Worm (Caenorhabditis elegans) whole organism, L1 larva: ENCODE measurements around the gene twk-8.

Experiments
- C04F5.9 ChIP-seq: sonication (generic microtip); optimal IDR thresholded peaks from 2 replicates; lab custom pipeline; 2016; ENCODE audit warnings: missing genetic modification characterization, missing compliant biosample characterization
- C34B4.2 ChIP-seq: sonication (generic microtip); optimal IDR thresholded peaks from 2 replicates; lab custom pipeline; 2017; ENCODE audit warnings: mild to moderate bottlenecking, missing genetic modification characterization, missing compliant biosample characterization
- F16B12.6 ChIP-seq: fragments of 150-350 bp; optimal IDR thresholded peaks from 2 replicates; lab custom pipeline; 2014; ENCODE audit warnings: missing biosample characterization, missing genetic modification characterization
- Y116A8C.19 ChIP-seq: sonication (generic microtip); optimal IDR thresholded peaks from 2 replicates; lab custom pipeline; 2016; ENCODE audit warnings: missing compliant biosample characterization, missing genetic modification characterization, borderline replicate concordance
- aly-2 ChIP-seq: fragments of 150-350 bp; optimal IDR thresholded peaks from 2 replicates; lab custom pipeline; 2014; ENCODE audit warnings: missing biosample characterization, missing genetic modification characterization
- ama-1 ChIP-seq: fragments of 150-350 bp; optimal IDR thresholded peaks from 2 replicates; lab custom pipeline; 2014
- blmp-1 ChIP-seq: fragments of 150-350 bp; optimal IDR thresholded peaks from 2 replicates; lab custom pipeline; 2014; ENCODE audit warnings: missing biosample characterization, missing genetic modification characterization
- ceh-90 ChIP-seq: sonication (generic microtip); optimal IDR thresholded peaks from 2 replicates; lab custom pipeline; 2016; ENCODE audit warnings: missing genetic modification characterization, missing compliant biosample characterization
- dpl-1 ChIP-seq, 3 experiments: fragments of 150-350 bp in 2 of 3; sonication (generic microtip) in 1 of 3; optimal IDR thresholded peaks; 2 replicates each; lab custom pipeline; 2014 to 2017; ENCODE audit warnings: missing biosample characterization in 3 of 3, missing genetic modification characterization in 3 of 3, missing genetic modification reagents in 3 of 3
- dsc-1 ChIP-seq: sonication (generic microtip); optimal IDR thresholded peaks from 2 replicates; lab custom pipeline; 2016; ENCODE audit warnings: mild to moderate bottlenecking, missing genetic modification characterization, missing compliant biosample characterization
- efl-1 ChIP-seq, 4 experiments: fragments of 150-350 bp; optimal IDR thresholded peaks in 3 of 4; peaks in 1 of 4; 1 replicate in 1 of 4; 2 replicates in 3 of 4; lab custom pipeline; 2014; ENCODE audit warnings: missing biosample characterization in 2 of 4, missing genetic modification characterization in 2 of 4, missing genetic modification reagents in 2 of 4
- efl-3 ChIP-seq: fragments of 200-800 bp; sonication (Bioruptor generic); optimal IDR thresholded peaks from 2 replicates; lab custom pipeline; 2018; ENCODE audit warnings: mild to moderate bottlenecking, missing genetic modification characterization, missing compliant biosample characterization
- egl-13 ChIP-seq: sonication (generic microtip); optimal IDR thresholded peaks from 2 replicates; lab custom pipeline; 2016; ENCODE audit warnings: missing genotype, missing genetic modification reagents, missing genetic modification characterization, missing compliant biosample characterization
- ets-5 ChIP-seq: fragments of 200-800 bp; sonication (Bioruptor generic); IDR thresholded peaks from 2 replicates; pipeline ENCODE4 v1.3.6; 2022; ENCODE audit warnings: missing genetic modification characterization, missing compliant biosample characterization
- fkh-4 ChIP-seq: sonication (generic microtip); optimal IDR thresholded peaks from 2 replicates; lab custom pipeline; 2016; ENCODE audit warnings: missing compliant biosample characterization, missing genetic modification characterization, borderline replicate concordance
- irx-1 ChIP-seq: sonication (generic microtip); optimal IDR thresholded peaks from 2 replicates; lab custom pipeline; 2016; ENCODE audit warnings: missing genetic modification characterization, missing compliant biosample characterization
- isw-1 ChIP-seq: fragments of 200-800 bp; sonication (Bioruptor generic); IDR thresholded peaks from 2 replicates; pipeline ENCODE4 v1.3.6; 2022; ENCODE audit warnings: missing genetic modification characterization, missing compliant biosample characterization
- lin-14 ChIP-seq: fragments of 200-800 bp; sonication (Bioruptor generic); optimal IDR thresholded peaks from 2 replicates; lab custom pipeline; 2018; ENCODE audit warnings: mild to moderate bottlenecking, missing genetic modification characterization, moderate library complexity, missing compliant biosample characterization
- lin-35 ChIP-seq, 2 experiments: fragments of 150-350 bp; optimal IDR thresholded peaks; 2 replicates each; lab custom pipeline; 2014; ENCODE audit warnings: missing biosample characterization in 2 of 2, missing genetic modification characterization in 2 of 2, missing genetic modification reagents in 2 of 2
- lsy-2 ChIP-seq, 2 experiments: fragments of 150-350 bp; optimal IDR thresholded peaks; 2 replicates each; lab custom pipeline; 2014; ENCODE audit warnings: missing biosample characterization in 2 of 2, missing genetic modification characterization in 2 of 2
- mab-9 ChIP-seq: fragments of 200-800 bp; sonication (Bioruptor generic); IDR thresholded peaks from 2 replicates; pipeline ENCODE4 v1.3.6; 2022; ENCODE audit warnings: missing genetic modification reagents, missing genetic modification characterization, missing compliant biosample characterization
- mdl-1 ChIP-seq, 2 experiments: fragments of 150-350 bp; optimal IDR thresholded peaks; 2 replicates each; lab custom pipeline; 2014 to 2017; ENCODE audit warnings: missing biosample characterization in 2 of 2, missing genetic modification characterization in 2 of 2, inconsistent platforms in 1 of 2
- mep-1 ChIP-seq: fragments of 150-350 bp; optimal IDR thresholded peaks from 2 replicates; lab custom pipeline; 2014; ENCODE audit warnings: missing biosample characterization, missing genetic modification characterization
- nhr-19 ChIP-seq: fragments of 200-800 bp; sonication (Bioruptor generic); conservative IDR thresholded peaks from 2 replicates; pipeline ENCODE4 v1.3.6; 2022; ENCODE audit warnings: missing genetic modification characterization, missing compliant biosample characterization
- nhr-20 ChIP-seq: sonication (generic microtip); optimal IDR thresholded peaks from 2 replicates; lab custom pipeline; 2016; ENCODE audit warnings: mild to moderate bottlenecking, missing genetic modification characterization, missing compliant biosample characterization
- nhr-71 ChIP-seq: sonication (generic microtip); optimal IDR thresholded peaks from 2 replicates; lab custom pipeline; 2016; ENCODE audit warnings: mild to moderate bottlenecking, missing genetic modification characterization, moderate library complexity, missing compliant biosample characterization
- nhr-85 ChIP-seq: sonication (generic microtip); peaks from one replicate; lab custom pipeline; 2016; ENCODE audit warnings: missing genetic modification characterization, inconsistent platforms, missing compliant biosample characterization
- pax-3 ChIP-seq: fragments of 200-800 bp; sonication (Bioruptor generic); optimal IDR thresholded peaks from 2 replicates; lab custom pipeline; 2018; ENCODE audit warnings: mild to moderate bottlenecking, missing genetic modification characterization, moderate library complexity, missing compliant biosample characterization
- rnt-1 ChIP-seq: sonication (generic microtip); optimal IDR thresholded peaks from 2 replicates; lab custom pipeline; 2016; ENCODE audit warnings: mild to moderate bottlenecking, missing genetic modification characterization, moderate library complexity, missing compliant biosample characterization
- snu-23 ChIP-seq: sonication (generic microtip); optimal IDR thresholded peaks from 2 replicates; lab custom pipeline; 2016; ENCODE audit warnings: missing genetic modification characterization, missing compliant biosample characterization
- unc-130 ChIP-seq: fragments of 150-350 bp; optimal IDR thresholded peaks from 2 replicates; lab custom pipeline; 2017; ENCODE audit warnings: missing biosample characterization, missing genetic modification characterization, inconsistent platforms
- ztf-11 ChIP-seq, 2 experiments: sonication (generic microtip); optimal IDR thresholded peaks; 2 replicates each; lab custom pipeline; 2016 to 2017; ENCODE audit warnings: missing genetic modification characterization in 2 of 2, missing biosample characterization in 1 of 2, missing compliant biosample characterization in 1 of 2
- ztf-4 ChIP-seq: fragments of 150-350 bp; optimal IDR thresholded peaks from 2 replicates; lab custom pipeline; 2014; ENCODE audit warnings: missing biosample characterization, missing genetic modification characterization

twk-8 gene

DNA sequence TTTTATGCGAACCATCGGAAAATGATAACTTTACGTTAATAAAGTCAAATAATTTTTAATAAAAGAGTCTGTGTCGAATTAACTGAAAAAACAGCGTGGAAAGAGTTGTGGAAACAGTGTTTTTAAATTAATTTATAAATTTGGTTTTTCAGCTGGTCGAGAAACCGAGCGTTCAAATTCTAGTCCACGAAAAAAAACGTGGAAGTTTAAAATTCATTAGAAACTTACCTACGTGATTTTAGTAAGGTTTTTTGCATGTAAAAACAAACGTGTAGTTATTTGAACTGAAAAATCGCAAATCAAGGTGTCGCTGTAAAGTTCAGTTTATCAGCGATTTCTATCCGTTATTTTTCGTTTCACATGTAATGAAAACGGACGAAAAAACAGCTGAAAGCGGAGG is 3.7 kb upstream of the twk-8 start, which contains the start of gene mans-4:
mans-4 (minus strand) TSS at position 101 of the 400 bp plus-strand sequence.
- TF ChIP-seq efl-1 (optimal IDR thresholded peaks at IDR 0.05; lab: Kevin White, UChicago) (no peak), efl-1 (GFP tag; optimal IDR thresholded peaks at IDR 0.05 in 1 of 2; lab: Kevin White, UChicago) (peak; percentile 3 to 88), dpl-1 (GFP tag; optimal IDR thresholded peaks at IDR 0.05; lab: Kevin White, UChicago) (peak in 1 of 3 experiments; percentile 14), rnt-1 (tag; lab: Kevin White, UChicago) (no peak)
- TF ChIP-seq, all 84 proteins: peak for 2

DNA sequence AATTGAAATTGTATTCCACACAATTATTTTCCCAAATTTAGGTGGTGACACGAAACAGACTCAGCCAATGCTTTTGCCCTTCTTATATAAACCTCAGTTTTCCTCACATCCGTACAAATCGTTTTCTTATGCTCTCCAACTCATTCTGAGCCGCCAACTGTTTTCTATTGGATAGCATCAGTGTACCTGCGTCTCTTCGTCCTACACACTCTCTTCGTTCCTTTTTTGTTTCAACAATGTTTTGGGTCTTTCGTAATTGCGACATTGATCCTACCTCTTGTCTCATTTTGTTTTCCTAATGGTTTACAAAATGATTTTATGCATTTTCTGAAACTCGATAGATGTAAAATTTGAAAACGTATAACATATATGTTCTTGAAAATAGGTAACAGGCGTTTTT is 2.8 kb upstream of the twk-8 start:
- TF ChIP-seq aly-2 (no peak), nhr-19 (peak; percentile 18; the same call in 1 of the 2 replicates), efl-1 (optimal IDR thresholded peaks at IDR 0.05; lab: Kevin White, UChicago) (peak in 1 of 2 experiments; percentile 9), efl-1 (GFP tag; optimal IDR thresholded peaks at IDR 0.05 in 1 of 2; lab: Kevin White, UChicago) (no peak), dsc-1 (peak; percentile 12), F16B12.6 (tag; lab: Kevin White, UChicago) (no peak), lin-14 (GFP tag; lab: Kevin White, UChicago) (peak; percentile 24), nhr-71 (peak; percentile 57), unc-130 (tag; lab: Kevin White, UChicago) (peak; percentile 19), fkh-4 (tag; lab: Kevin White, UChicago) (no peak), efl-3 (no peak), snu-23 (peak; percentile 20), rnt-1 (tag; lab: Kevin White, UChicago) (peak; percentile 78)

DNA sequence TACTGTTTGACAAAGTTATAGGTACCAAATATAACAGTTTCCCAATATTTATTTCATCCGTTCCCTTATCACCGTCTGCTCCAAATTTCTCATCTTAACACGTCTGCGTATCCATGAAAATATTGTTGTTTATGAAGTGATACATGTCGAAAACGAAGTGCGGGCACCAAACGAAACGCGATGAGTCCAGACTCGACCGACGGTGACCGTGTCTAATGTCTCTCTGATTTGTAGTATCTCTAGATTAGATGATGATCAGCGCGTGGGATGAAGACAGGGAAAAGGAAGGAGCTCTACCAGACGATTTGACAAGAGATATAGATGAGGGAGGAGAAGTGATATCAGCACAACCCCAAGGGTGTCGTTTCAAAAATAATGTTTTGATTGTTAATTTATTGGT is 2.0 kb upstream of the twk-8 start:
- TF ChIP-seq ztf-4 (tag; lab: Kevin White, UChicago) (no peak), unc-130 (tag; lab: Kevin White, UChicago) (peak; percentile 73), efl-1 (optimal IDR thresholded peaks at IDR 0.05; lab: Kevin White, UChicago) (peak in 1 of 2 experiments; percentile 15), efl-1 (GFP tag; optimal IDR thresholded peaks at IDR 0.05 in 1 of 2; lab: Kevin White, UChicago) (peak in 1 of 2 experiments; percentile 45), nhr-71 (peak; percentile 70), nhr-20 (tag; lab: Kevin White, UChicago) (peak; percentile 11), mab-9 (GFP tag; lab: Robert Waterston, UW) (no peak), nhr-19 (peak; percentile 25; the same call in 1 of the 2 replicates), lsy-2 (tag; optimal IDR thresholded peaks at IDR 0.05; lab: Kevin White, UChicago) (peak in 1 of 2 experiments; percentile 31), C34B4.2 (tag; lab: Kevin White, UChicago) (no peak), rnt-1 (tag; lab: Kevin White, UChicago) (peak; percentile 72), egl-13 (tag; lab: Kevin White, UChicago) (no peak), pax-3 (tag; lab: Kevin White, UChicago) (no peak), lin-14 (GFP tag; lab: Kevin White, UChicago) (peak; percentile 78), lin-35 (GFP tag; optimal IDR thresholded peaks at IDR 0.05; lab: Kevin White, UChicago) (peak in 1 of 2 experiments; percentile 3), snu-23 (peak; percentile 44)

ce11 chrIV:9088294-9088693 is 6.1 kb downstream of the twk-8 start, which contains the start of gene msa-1:
msa-1 (plus strand) TSS chrIV:9088594.
- TF ChIP-seq lin-14 (GFP tag; lab: Kevin White, UChicago) (peak; percentile 5), mep-1 (tag; lab: Kevin White, UChicago) (peak; percentile 31), ztf-11 (tag; optimal IDR thresholded peaks at IDR 0.05; lab: Kevin White, UChicago) (no peak), lin-35 (GFP tag; optimal IDR thresholded peaks at IDR 0.05; lab: Kevin White, UChicago) (no peak), Y116A8C.19 (no peak), blmp-1 (peak; percentile 35), C04F5.9 (no peak), ets-5 (GFP tag; lab: Robert Waterston, UW) (no peak), rnt-1 (tag; lab: Kevin White, UChicago) (peak; percentile 16), fkh-4 (tag; lab: Kevin White, UChicago) (no peak), mdl-1 (tag; optimal IDR thresholded peaks at IDR 0.05; lab: Kevin White, UChicago) (no peak), nhr-85 (tag; lab: Kevin White, UChicago) (no peak), isw-1 (GFP tag; lab: Robert Waterston, UW) (no peak), dsc-1 (no peak), ceh-90 (tag; lab: Kevin White, UChicago) (no peak), irx-1 (tag; lab: Kevin White, UChicago) (no peak), ama-1 (peak; percentile 33)
